Worm (Caenorhabditis elegans): ENCODE results near the gene tkt-1.

ce11 chrIV:10216078-10216477 lies 27.3 kb upstream of the tkt-1 start, which contains the start of gene col-124:
- no peak for TF ChIP-seq pes-1 (GFP tag; IDR thresholded peaks at IDR 0.05)
- no peak for TF ChIP-seq hnd-1 (tag; optimal IDR thresholded peaks at IDR 0.05)
- no peak for TF ChIP-seq sea-1 (GFP tag; conservative IDR thresholded peaks at IDR 0.05)
- TF ChIP-seq tra-4 (tag; optimal IDR thresholded peaks at IDR 0.05) = no peak
- no peak for TF ChIP-seq aly-1 (tag; optimal IDR thresholded peaks at IDR 0.05)
- no peak for TF ChIP-seq ceh-36 (tag; optimal IDR thresholded peaks at IDR 0.05)
- TF ChIP-seq flt-1 (GFP tag; IDR thresholded peaks at IDR 0.05) = no peak
- TF ChIP-seq ets-7 (tag; optimal IDR thresholded peaks at IDR 0.05) = no peak
- TF ChIP-seq ama-1 (optimal IDR thresholded peaks at IDR 0.05) = no peak

Data from whole organism, early embryonic.